Worm (Caenorhabditis elegans) whole organism, L4 larva: ENCODE results near the gene Y25C1A.8.

Experiments
- F49E8.2 ChIP-seq: sonication (generic microtip); optimal IDR thresholded peaks from 2 replicates; lab custom pipeline; 2016; ENCODE audit warnings: missing compliant biosample characterization, mild to moderate bottlenecking, missing genetic modification characterization, borderline replicate concordance
- Y48G9A.11 ChIP-seq: fragments of 200-800 bp; sonication (Bioruptor generic); IDR thresholded peaks from 2 replicates; pipeline ENCODE4 v1.3.6; 2022; ENCODE audit warnings: missing genetic modification reagents, missing genetic modification characterization, missing compliant biosample characterization
- Y75B8A.6 ChIP-seq: fragments of 200-800 bp; sonication (Bioruptor generic); IDR thresholded peaks from 2 replicates; pipeline ENCODE4 v1.3.6; 2022; ENCODE audit warnings: missing genetic modification reagents, missing genetic modification characterization, missing compliant biosample characterization
- aha-1 ChIP-seq: fragments of 150-350 bp; peaks from one replicate; lab custom pipeline; 2014; ENCODE audit warnings: missing biosample characterization, missing genetic modification characterization
- arid-1 ChIP-seq: fragments of 200-800 bp; sonication (Bioruptor generic); conservative IDR thresholded peaks from 2 replicates; pipeline ENCODE4 v1.3.6; 2022; ENCODE audit warnings: missing genetic modification reagents, missing genetic modification characterization, missing compliant biosample characterization
- attf-4 ChIP-seq: sonication (generic microtip); optimal IDR thresholded peaks from 3 replicates; lab custom pipeline; 2017; ENCODE audit warnings: missing biosample characterization, missing genetic modification characterization
- ceh-28 ChIP-seq: fragments of 150-350 bp; optimal IDR thresholded peaks from 2 replicates; lab custom pipeline; 2014; ENCODE audit warnings: missing biosample characterization, missing genetic modification reagents, missing genetic modification characterization
- ceh-32 ChIP-seq: sonication (generic microtip); optimal IDR thresholded peaks from 2 replicates; lab custom pipeline; 2016; ENCODE audit warnings: mild to moderate bottlenecking, missing genetic modification characterization, missing compliant biosample characterization; ENCODE audit not compliant: poor library complexity
- ceh-62 ChIP-seq: sonication (generic microtip); optimal IDR thresholded peaks from 2 replicates; lab custom pipeline; 2017; ENCODE audit warnings: missing biosample characterization, missing genetic modification characterization
- ceh-82 ChIP-seq: sonication (generic microtip); optimal IDR thresholded peaks from 2 replicates; lab custom pipeline; 2017; ENCODE audit warnings: missing biosample characterization, missing genetic modification characterization
- ces-1 ChIP-seq: fragments of 150-350 bp; sonication (generic microtip); optimal IDR thresholded peaks from 4 replicates; lab custom pipeline; 2014; ENCODE audit warnings: missing biosample characterization, missing genetic modification reagents, missing genetic modification characterization
- ctbp-1 ChIP-seq: fragments of 200-800 bp; sonication (Bioruptor generic); IDR thresholded peaks from 2 replicates; pipeline ENCODE4 v1.3.6; 2022; ENCODE audit warnings: missing genetic modification reagents, missing genetic modification characterization, missing compliant biosample characterization
- daf-16 ChIP-seq, 3 experiments: sonication (generic microtip); optimal IDR thresholded peaks; 2 replicates each; lab custom pipeline; 2016 to 2017; ENCODE audit warnings: missing genetic modification characterization in 3 of 3, missing genetic modification reagents in 3 of 3, mild to moderate bottlenecking in 2 of 3, missing compliant biosample characterization in 2 of 3, missing biosample characterization in 1 of 3, moderate library complexity in 1 of 3
- daf-8 ChIP-seq: fragments of 200-800 bp; sonication (Bioruptor generic); IDR thresholded peaks from 2 replicates; pipeline ENCODE4 v1.3.6; 2022; ENCODE audit warnings: missing genetic modification characterization, missing compliant biosample characterization
- dmd-6 ChIP-seq: fragments of 200-800 bp; sonication (Bioruptor generic); IDR thresholded peaks from 2 replicates; pipeline ENCODE4 v1.3.6; 2022; ENCODE audit warnings: missing genetic modification reagents, missing genetic modification characterization, missing compliant biosample characterization
- dpl-1 ChIP-seq: fragments of 150-350 bp; optimal IDR thresholded peaks from 2 replicates; lab custom pipeline; 2014; ENCODE audit warnings: missing biosample characterization, missing genetic modification reagents, missing genetic modification characterization
- duxl-1 ChIP-seq: sonication (generic microtip); optimal IDR thresholded peaks from 2 replicates; lab custom pipeline; 2016; ENCODE audit warnings: mild to moderate bottlenecking, missing genetic modification characterization, moderate library complexity, missing compliant biosample characterization; ENCODE audit not compliant: poor library complexity
- dve-1 ChIP-seq: sonication (generic microtip); optimal IDR thresholded peaks from 2 replicates; lab custom pipeline; 2017; ENCODE audit warnings: antibody characterized with exemption, mild to moderate bottlenecking, missing genetic modification characterization, missing compliant biosample characterization; ENCODE audit not compliant: insufficient read depth
- fkh-10 ChIP-seq: fragments of 150-350 bp; optimal IDR thresholded peaks from 2 replicates; lab custom pipeline; 2014; ENCODE audit warnings: missing biosample characterization, missing genetic modification reagents, missing genetic modification characterization
- gei-8 ChIP-seq: fragments of 200-800 bp; sonication (Bioruptor generic); optimal IDR thresholded peaks from 2 replicates; lab custom pipeline; 2018; ENCODE audit warnings: mild to moderate bottlenecking, missing genetic modification characterization, missing compliant biosample characterization
- hlh-11 ChIP-seq: fragments of 200-800 bp; sonication (Bioruptor generic); optimal IDR thresholded peaks from 2 replicates; lab custom pipeline; 2018; ENCODE audit warnings: mild to moderate bottlenecking, missing genetic modification characterization, missing compliant biosample characterization
- hlh-30 ChIP-seq: sonication (generic microtip); optimal IDR thresholded peaks from 2 replicates; lab custom pipeline; 2017; ENCODE audit warnings: antibody characterized with exemption, mild to moderate bottlenecking, missing genetic modification characterization, missing compliant biosample characterization; ENCODE audit not compliant: insufficient read depth
- jun-1 ChIP-seq: fragments of 150-350 bp; optimal IDR thresholded peaks from 2 replicates; lab custom pipeline; 2014; ENCODE audit warnings: missing biosample characterization, missing genetic modification reagents, missing genetic modification characterization
- lin-29 ChIP-seq: fragments of 200-800 bp; sonication (Bioruptor generic); IDR thresholded peaks from 2 replicates; pipeline ENCODE4 v1.3.6; 2022; ENCODE audit warnings: missing genetic modification reagents, missing genetic modification characterization, missing compliant biosample characterization
- lin-38 ChIP-seq: fragments of 200-800 bp; sonication (Bioruptor generic); IDR thresholded peaks from 2 replicates; pipeline ENCODE4 v1.3.6; 2022; ENCODE audit warnings: missing genetic modification reagents, missing genetic modification characterization, missing compliant biosample characterization
- lin-39 ChIP-seq: fragments of 150-350 bp; optimal IDR thresholded peaks from 2 replicates; lab custom pipeline; 2014; ENCODE audit warnings: missing biosample characterization, missing genetic modification reagents, missing genetic modification characterization
- mep-1 ChIP-seq: fragments of 150-350 bp; sonication (generic microtip); optimal IDR thresholded peaks from 3 replicates; lab custom pipeline; 2014; ENCODE audit warnings: missing biosample characterization, missing genetic modification characterization
- mxl-2 ChIP-seq: fragments of 200-800 bp; sonication (Bioruptor generic); conservative IDR thresholded peaks from 2 replicates; pipeline ENCODE4 v1.3.6; 2022; ENCODE audit warnings: missing genetic modification reagents, missing genetic modification characterization, missing compliant biosample characterization
- nhr-102 ChIP-seq: sonication (generic microtip); optimal IDR thresholded peaks from 2 replicates; lab custom pipeline; 2016; ENCODE audit warnings: mild to moderate bottlenecking, missing genetic modification characterization, moderate library complexity, missing compliant biosample characterization
- nhr-11 ChIP-seq: fragments of 150-350 bp; optimal IDR thresholded peaks from 2 replicates; lab custom pipeline; 2014; ENCODE audit warnings: missing biosample characterization, missing genetic modification characterization
- nhr-28 ChIP-seq: fragments of 150-350 bp; optimal IDR thresholded peaks from 2 replicates; lab custom pipeline; 2014; ENCODE audit warnings: missing biosample characterization, missing genetic modification characterization
- nhr-42 ChIP-seq: fragments of 200-800 bp; sonication (Bioruptor generic); IDR thresholded peaks from 2 replicates; pipeline ENCODE4 v1.3.6; 2022; ENCODE audit warnings: missing genetic modification characterization, missing compliant biosample characterization
- nhr-48 ChIP-seq: sonication (generic microtip); optimal IDR thresholded peaks from 2 replicates; lab custom pipeline; 2016; ENCODE audit warnings: mild to moderate bottlenecking, missing genetic modification characterization, missing compliant biosample characterization
- nhr-6 ChIP-seq: fragments of 150-350 bp; optimal IDR thresholded peaks from 2 replicates; lab custom pipeline; 2014; ENCODE audit warnings: missing biosample characterization, missing genetic modification characterization
- pqm-1 ChIP-seq: sonication (generic microtip); optimal IDR thresholded peaks from 2 replicates; lab custom pipeline; 2017; ENCODE audit warnings: missing biosample characterization, missing genetic modification characterization
- rbr-2 ChIP-seq: sonication (generic microtip); optimal IDR thresholded peaks from 2 replicates; lab custom pipeline; 2016; ENCODE audit warnings: missing genotype, missing genetic modification characterization, missing compliant biosample characterization
- saeg-2 ChIP-seq: fragments of 200-800 bp; sonication (Bioruptor generic); IDR thresholded peaks from 2 replicates; pipeline ENCODE4 v1.3.6; 2022; ENCODE audit warnings: missing genetic modification reagents, missing genetic modification characterization, missing compliant biosample characterization
- sdz-12 ChIP-seq: fragments of 200-800 bp; sonication (Bioruptor generic); optimal IDR thresholded peaks from 2 replicates; lab custom pipeline; 2018; ENCODE audit warnings: mild to moderate bottlenecking, missing genetic modification characterization, missing compliant biosample characterization
- snpc-1.2 ChIP-seq: fragments of 200-800 bp; sonication (Bioruptor generic); IDR thresholded peaks from 2 replicates; pipeline ENCODE4 v1.3.6; 2022; ENCODE audit warnings: missing genetic modification reagents, missing genetic modification characterization, missing compliant biosample characterization
- spr-1 ChIP-seq: sonication (generic microtip); optimal IDR thresholded peaks from 2 replicates; lab custom pipeline; 2016; ENCODE audit warnings: mild to moderate bottlenecking, missing genetic modification characterization, missing compliant biosample characterization
- spr-3 ChIP-seq: fragments of 200-800 bp; sonication (Bioruptor generic); optimal IDR thresholded peaks from 2 replicates; lab custom pipeline; 2018; ENCODE audit warnings: mild to moderate bottlenecking, missing genetic modification characterization, missing compliant biosample characterization
- tra-1 ChIP-seq: fragments of 200-800 bp; sonication (Bioruptor generic); IDR thresholded peaks from 2 replicates; pipeline ENCODE4 v1.3.6; 2022; ENCODE audit warnings: missing genetic modification reagents, missing genetic modification characterization, missing compliant biosample characterization
- unc-39 ChIP-seq: sonication (generic microtip); optimal IDR thresholded peaks from 2 replicates; lab custom pipeline; 2017; ENCODE audit warnings: missing biosample characterization, missing genetic modification characterization
- zip-2 ChIP-seq: fragments of 150-350 bp; optimal IDR thresholded peaks from 2 replicates; lab custom pipeline; 2014; ENCODE audit warnings: missing biosample characterization, missing genetic modification characterization
- ztf-11 ChIP-seq: fragments of 150-350 bp; optimal IDR thresholded peaks from 2 replicates; lab custom pipeline; 2014; ENCODE audit warnings: missing biosample characterization, missing genetic modification characterization

The Y25C1A.8 gene

ce11 chrII:3030416-3030815, 46.3 kb downstream of the Y25C1A.8 start:
- TF ChIP-seq ces-1 (GFP tag; lab: Kevin White, UChicago): no peak
- no peak for TF ChIP-seq duxl-1 (tag; lab: Kevin White, UChicago)
- no peak for TF ChIP-seq F49E8.2 (tag; lab: Kevin White, UChicago)
- TF ChIP-seq Y48G9A.11 (GFP tag; lab: Robert Waterston, UW): no peak
- TF ChIP-seq unc-39 (tag; lab: Kevin White, UChicago): no peak
- TF ChIP-seq sdz-12: no peak
- TF ChIP-seq nhr-48 (tag; lab: Kevin White, UChicago): no peak
- no peak for TF ChIP-seq lin-39 (tag; lab: Kevin White, UChicago)
- no peak for TF ChIP-seq nhr-6 (tag; lab: Kevin White, UChicago)
- TF ChIP-seq Y75B8A.6: no peak
- no peak for TF ChIP-seq ceh-32 (tag; lab: Kevin White, UChicago)
- TF ChIP-seq ceh-82 (tag; lab: Kevin White, UChicago): no peak

ce11 chrII:3028264-3028663, 48.5 kb downstream of the Y25C1A.8 start:
- no peak for TF ChIP-seq lin-38
- TF ChIP-seq tra-1 (GFP tag; lab: Robert Waterston, UW): no peak
- TF ChIP-seq ceh-82 (tag; lab: Kevin White, UChicago): no peak
- TF ChIP-seq mep-1 (tag; lab: Kevin White, UChicago): no peak
- TF ChIP-seq ces-1 (GFP tag; lab: Kevin White, UChicago): no peak
- no peak for TF ChIP-seq arid-1 (GFP tag; lab: Robert Waterston, UW)
- TF ChIP-seq fkh-10 (GFP tag; lab: Kevin White, UChicago): no peak
- TF ChIP-seq nhr-11 (tag; lab: Kevin White, UChicago): no peak
- TF ChIP-seq snpc-1.2 (GFP tag; lab: Robert Waterston, UW): no peak
- no peak for TF ChIP-seq jun-1
- no peak for TF ChIP-seq rbr-2 (tag; lab: Kevin White, UChicago)
- no peak for TF ChIP-seq mxl-2 (GFP tag; lab: Robert Waterston, UW)
- no peak for TF ChIP-seq nhr-102
- no peak for TF ChIP-seq daf-16 (GFP tag; optimal IDR thresholded peaks at IDR 0.05; lab: Kevin White, UChicago)
- no peak for TF ChIP-seq daf-16 (tag; optimal IDR thresholded peaks at IDR 0.05; lab: Kevin White, UChicago)
- TF ChIP-seq dpl-1 (GFP tag; lab: Kevin White, UChicago): no peak
- TF ChIP-seq gei-8 (GFP tag; lab: Kevin White, UChicago): no peak
- no peak for TF ChIP-seq pqm-1
- no peak for TF ChIP-seq ztf-11 (tag; lab: Kevin White, UChicago)
- TF ChIP-seq aha-1: peak; percentile 37
- TF ChIP-seq zip-2 (tag; lab: Kevin White, UChicago): no peak
- no peak for TF ChIP-seq Y75B8A.6
- no peak for TF ChIP-seq dmd-6 (GFP tag; lab: Robert Waterston, UW)
- TF ChIP-seq ceh-28 (tag; lab: Kevin White, UChicago): no peak
- no peak for TF ChIP-seq daf-8 (GFP tag; lab: Robert Waterston, UW)
- no peak for TF ChIP-seq ctbp-1 (GFP tag; lab: Robert Waterston, UW)
- no peak for TF ChIP-seq dve-1
- TF ChIP-seq attf-4 (tag; lab: Kevin White, UChicago): no peak
- peak; percentile 2 for TF ChIP-seq hlh-30 (tag; lab: Kevin White, UChicago)
- no peak for TF ChIP-seq spr-1 (tag; lab: Kevin White, UChicago)
- peak; percentile 4 for TF ChIP-seq hlh-11 (tag; lab: Kevin White, UChicago)
- TF ChIP-seq saeg-2: no peak
- no peak for TF ChIP-seq ceh-62 (tag; lab: Kevin White, UChicago)
- TF ChIP-seq lin-29: no peak
- peak; percentile 2 for TF ChIP-seq nhr-28
- no peak for TF ChIP-seq nhr-42 (GFP tag; lab: Robert Waterston, UW)
- no peak for TF ChIP-seq spr-3 (GFP tag; lab: Kevin White, UChicago)
